Fruit fly (Drosophila melanogaster) whole organism, embryonic: ENCODE data around the gene CG16984.

Experiments
- Awh ChIP-seq: fragments of 200-800 bp; sonication (Bioruptor generic); IDR thresholded peaks from 2 replicates; pipeline ENCODE4, ENCODE4 v1.3.6; 2022; ENCODE audit warnings: missing biosample characterization, missing genetic modification characterization
- CG10321 ChIP-seq: fragments of 200-800 bp; sonication (Bioruptor generic); IDR thresholded peaks from 2 replicates; pipeline ENCODE4 v1.3.6; 2022; ENCODE audit warnings: missing biosample characterization, missing genetic modification characterization
- CG10431 ChIP-seq: fragments of 200-800 bp; sonication (Bioruptor generic); optimal IDR thresholded peaks from 3 replicates; lab custom pipeline; 2018; ENCODE audit warnings: missing biosample characterization, mild to moderate bottlenecking, missing genetic modification characterization
- CG10979 ChIP-seq: fragments of 200-800 bp; sonication (Bioruptor generic); optimal IDR thresholded peaks from 2 replicates; lab custom pipeline; 2018; ENCODE audit warnings: missing biosample characterization, mild to moderate bottlenecking, missing genetic modification characterization, moderate library complexity
- CG11723 ChIP-seq: fragments of 200-800 bp; sonication (Bioruptor generic); optimal IDR thresholded peaks from 2 replicates; lab custom pipeline; 2017; ENCODE audit warnings: missing biosample characterization, mild to moderate bottlenecking, missing genetic modification characterization
- CG12104 ChIP-seq: fragments of 200-800 bp; sonication (Bioruptor generic); optimal IDR thresholded peaks from 3 replicates; lab custom pipeline; 2016; ENCODE audit warnings: missing biosample characterization, missing genetic modification characterization
- CG12744 ChIP-seq: fragments of 200-800 bp; sonication (Bioruptor generic); optimal IDR thresholded peaks from 2 replicates; lab custom pipeline; 2016; ENCODE audit warnings: missing biosample characterization, missing genetic modification characterization
- CG14667 ChIP-seq: fragments of 200-800 bp; sonication (Bioruptor generic); IDR thresholded peaks from 2 replicates; pipeline ENCODE4 v1.3.6; 2022; ENCODE audit warnings: missing biosample characterization, missing genetic modification characterization
- CG15514 ChIP-seq: fragments of 200-800 bp; sonication (Bioruptor generic); optimal IDR thresholded peaks from 3 replicates; lab custom pipeline; 2017; ENCODE audit warnings: missing biosample characterization, missing genetic modification characterization, mild to moderate bottlenecking, moderate library complexity, missing genetic modification reagents
- CG15696 ChIP-seq: fragments of 200-800 bp; sonication (Bioruptor generic); optimal IDR thresholded peaks from 2 replicates; lab custom pipeline; 2019; ENCODE audit warnings: missing biosample characterization, mild to moderate bottlenecking, missing genetic modification characterization, moderate library complexity
- CG17912 ChIP-seq: fragments of 200-800 bp; sonication (Bioruptor generic); optimal IDR thresholded peaks from 2 replicates; lab custom pipeline; 2018; ENCODE audit warnings: missing biosample characterization, mild to moderate bottlenecking, missing genetic modification characterization
- CG1832 ChIP-seq: fragments of 200-800 bp; sonication (Bioruptor generic); optimal IDR thresholded peaks from 2 replicates; lab custom pipeline; 2017; ENCODE audit warnings: missing biosample characterization, mild to moderate bottlenecking, missing genetic modification characterization, inconsistent platforms
- CG2875 ChIP-seq: fragments of 200-800 bp; sonication (Bioruptor generic); optimal IDR thresholded peaks from 2 replicates; lab custom pipeline; 2017; ENCODE audit warnings: missing biosample characterization, mild to moderate bottlenecking, missing genetic modification characterization, missing genetic modification reagents
- CG30020 ChIP-seq: fragments of 200-800 bp; optimal IDR thresholded peaks from 2 replicates; lab custom pipeline; 2019; ENCODE audit warnings: missing biosample characterization, mild to moderate bottlenecking, missing genetic modification characterization, moderate library complexity
- CG3838 ChIP-seq: fragments of 200-800 bp; sonication (Bioruptor generic); optimal IDR thresholded peaks from 3 replicates; lab custom pipeline; 2016; ENCODE audit warnings: missing biosample characterization, missing genetic modification characterization
- CG3995 ChIP-seq: fragments of 200-800 bp; sonication (Bioruptor generic); optimal IDR thresholded peaks from 3 replicates; lab custom pipeline; 2016; ENCODE audit warnings: missing biosample characterization, missing genetic modification characterization
- CG6765 ChIP-seq: fragments of 200-800 bp; sonication (Bioruptor generic); optimal IDR thresholded peaks from 3 replicates; lab custom pipeline; 2017; ENCODE audit warnings: missing biosample characterization, mild to moderate bottlenecking, missing genetic modification characterization
- CTCF ChIP-seq: fragments of 200-800 bp; sonication (Bioruptor generic); optimal IDR thresholded peaks from 2 replicates; lab custom pipeline; 2017; ENCODE audit warnings: missing biosample characterization, mild to moderate bottlenecking, missing genetic modification characterization, moderate library complexity
- Dad ChIP-seq: fragments of 200-800 bp; sonication (Bioruptor generic); optimal IDR thresholded peaks from 3 replicates; lab custom pipeline; 2016; ENCODE audit warnings: missing biosample characterization, missing genetic modification characterization
- E2f2 ChIP-seq: fragments of 200-800 bp; sonication (Bioruptor generic); IDR thresholded peaks from 2 replicates; pipeline ENCODE4 v1.3.6; 2022; ENCODE audit warnings: missing biosample characterization, missing genetic modification characterization
- GATAe ChIP-seq: fragments of 200-800 bp; sonication (Bioruptor generic); conservative IDR thresholded peaks from 2 replicates; pipeline ENCODE4 v1.3.6; 2022; ENCODE audit warnings: missing biosample characterization, missing genetic modification characterization
- HHEX ChIP-seq: fragments of 200-800 bp; sonication (Bioruptor generic); optimal IDR thresholded peaks from 3 replicates; lab custom pipeline; 2017; ENCODE audit warnings: missing biosample characterization, mild to moderate bottlenecking, missing genetic modification characterization, missing genetic modification reagents
- Hr3 ChIP-seq: fragments of 200-800 bp; sonication (Bioruptor generic); optimal IDR thresholded peaks from 3 replicates; lab custom pipeline; 2016; ENCODE audit warnings: missing biosample characterization, missing genetic modification characterization
- Hr78 ChIP-seq, 2 experiments: fragments of 200-800 bp in 1 of 2; fragments of >200 bp in 1 of 2; sonication (Bioruptor generic) in 1 of 2; optimal IDR thresholded peaks; 2 replicates each; lab custom pipeline; 2017 to 2019; ENCODE audit warnings: missing biosample characterization in 2 of 2, missing genetic modification characterization in 2 of 2, mild to moderate bottlenecking in 1 of 2, moderate library complexity in 1 of 2
- Lhr ChIP-seq: fragments of 200-800 bp; sonication (Bioruptor generic); optimal IDR thresholded peaks from 3 replicates; lab custom pipeline; 2017; ENCODE audit warnings: mild to moderate bottlenecking, missing biosample characterization, missing genetic modification reagents, missing genetic modification characterization
- Neu2 ChIP-seq: fragments of 200-800 bp; sonication (Bioruptor generic); optimal IDR thresholded peaks from 3 replicates; lab custom pipeline; 2016; ENCODE audit warnings: missing biosample characterization, missing genetic modification characterization, borderline replicate concordance
- Nf-YC ChIP-seq: fragments of 200-800 bp; optimal IDR thresholded peaks from 3 replicates; lab custom pipeline; 2019; ENCODE audit warnings: missing biosample characterization, mild to moderate bottlenecking, missing genetic modification characterization, moderate library complexity
- Oli ChIP-seq: fragments of 200-800 bp; sonication (Bioruptor generic); optimal IDR thresholded peaks from 2 replicates; lab custom pipeline; 2018; ENCODE audit warnings: missing biosample characterization, mild to moderate bottlenecking, missing genetic modification characterization, moderate library complexity
- Scr ChIP-seq: fragments of 200-800 bp; sonication (Bioruptor generic); IDR thresholded peaks from 2 replicates; pipeline ENCODE4 v1.3.6; 2022; ENCODE audit warnings: missing biosample characterization, missing genetic modification characterization; ENCODE audit not compliant: partially characterized antibody
- Side ChIP-seq: fragments of 200-800 bp; sonication (Bioruptor generic); optimal IDR thresholded peaks from 2 replicates; lab custom pipeline; 2016; ENCODE audit warnings: missing biosample characterization, missing genetic modification characterization
- Six4 ChIP-seq: fragments of 200-800 bp; sonication (Bioruptor generic); optimal IDR thresholded peaks from 2 replicates; lab custom pipeline; 2016; ENCODE audit warnings: missing biosample characterization, missing genetic modification characterization
- ab ChIP-seq: fragments of 200-800 bp; sonication (Bioruptor generic); optimal IDR thresholded peaks from 2 replicates; lab custom pipeline; 2016; ENCODE audit warnings: missing biosample characterization, missing genetic modification characterization
- al ChIP-seq: fragments of 200-800 bp; sonication (Bioruptor generic); IDR thresholded peaks from 2 replicates; pipeline ENCODE4 v1.3.6; 2022; ENCODE audit warnings: missing biosample characterization, missing genetic modification characterization
- ato ChIP-seq: fragments of 200-800 bp; sonication (Bioruptor generic); IDR thresholded peaks from 2 replicates; pipeline ENCODE4 v1.3.6; 2022; ENCODE audit warnings: missing biosample characterization, missing genetic modification characterization; ENCODE audit not compliant: partially characterized antibody
- corto ChIP-seq: fragments of 200-800 bp; sonication (Bioruptor generic); optimal IDR thresholded peaks from 2 replicates; lab custom pipeline; 2016; ENCODE audit warnings: missing biosample characterization, mild to moderate bottlenecking, missing genetic modification characterization, moderate library complexity
- dmrt99B ChIP-seq: fragments of 200-800 bp; sonication (Bioruptor generic); optimal IDR thresholded peaks from 2 replicates; lab custom pipeline; 2018; ENCODE audit warnings: missing biosample characterization, mild to moderate bottlenecking, missing genetic modification characterization, moderate library complexity
- dpn ChIP-seq, 2 experiments: fragments of 200-800 bp; sonication (Bioruptor generic); optimal IDR thresholded peaks; 3 replicates each; lab custom pipeline; 2016; ENCODE audit warnings: missing biosample characterization in 2 of 2, missing genetic modification characterization in 2 of 2
- gsb ChIP-seq: fragments of 200-800 bp; sonication (Bioruptor generic); IDR thresholded peaks from 2 replicates; pipeline ENCODE4 v1.3.6; 2022; ENCODE audit warnings: missing biosample characterization, missing genetic modification characterization
- h ChIP-seq: fragments of >200 bp; optimal IDR thresholded peaks from 2 replicates; lab custom pipeline; 2017
- hbn ChIP-seq: fragments of 200-800 bp; sonication (Bioruptor generic); IDR thresholded peaks from 2 replicates; pipeline ENCODE4 v1.3.6; 2022; ENCODE audit warnings: missing biosample characterization, missing genetic modification characterization; ENCODE audit not compliant: partially characterized antibody
- maf-S ChIP-seq: fragments of 200-800 bp; sonication (Bioruptor generic); optimal IDR thresholded peaks from 2 replicates; lab custom pipeline; 2016; ENCODE audit warnings: missing biosample characterization, missing genetic modification characterization
- nau ChIP-seq: fragments of 200-800 bp; sonication (Bioruptor generic); optimal IDR thresholded peaks from 3 replicates; lab custom pipeline; 2017; ENCODE audit warnings: missing biosample characterization, mild to moderate bottlenecking, missing genetic modification characterization, missing genetic modification reagents
- nerfin-2 ChIP-seq: fragments of 200-800 bp; sonication (Bioruptor generic); IDR thresholded peaks from 2 replicates; pipeline ENCODE4 v1.3.6; 2022; ENCODE audit warnings: missing biosample characterization, missing genetic modification characterization; ENCODE audit not compliant: partially characterized antibody
- onecut ChIP-seq: fragments of 200-800 bp; sonication (Bioruptor generic); IDR thresholded peaks from 2 replicates; pipeline ENCODE4 v1.3.6; 2022; ENCODE audit warnings: missing biosample characterization, missing genetic modification characterization
- pfk ChIP-seq: fragments of 200-800 bp; sonication (Bioruptor generic); optimal IDR thresholded peaks from 2 replicates; lab custom pipeline; 2018; ENCODE audit warnings: missing biosample characterization, mild to moderate bottlenecking, missing genetic modification characterization, moderate library complexity
- pita ChIP-seq: fragments of 200-800 bp; sonication (Bioruptor generic); optimal IDR thresholded peaks from 2 replicates; lab custom pipeline; 2017; ENCODE audit warnings: missing biosample characterization, mild to moderate bottlenecking, missing genetic modification characterization
- rib ChIP-seq: fragments of 200-800 bp; sonication (Bioruptor generic); IDR thresholded peaks from 2 replicates; pipeline ENCODE4 v1.3.6; 2022; ENCODE audit warnings: missing biosample characterization, missing genetic modification characterization
- salm ChIP-seq: fragments of 200-800 bp; sonication (Bioruptor generic); optimal IDR thresholded peaks from 2 replicates; lab custom pipeline; 2018; ENCODE audit warnings: missing biosample characterization, mild to moderate bottlenecking, missing genetic modification characterization
- twi ChIP-seq: fragments of 200-800 bp; optimal IDR thresholded peaks from 2 replicates; lab custom pipeline; 2019; ENCODE audit warnings: missing biosample characterization, mild to moderate bottlenecking, missing genetic modification characterization, moderate library complexity

Gene CG16984

dm6 chr3L:2589911-2590763 is 5.4 kb upstream of the CG16984 start (continued):
- TF ChIP-seq salm (tag; lab: Kevin White, UChicago) = no peak
- peak; percentile 53; the same call in 1 of the 2 replicates for TF ChIP-seq E2f2
- TF ChIP-seq CG17912 (GFP tag; lab: Kevin White, UChicago) = no peak
- TF ChIP-seq pfk = no peak
- peak; percentile 32; the same call in 1 of the 2 replicates for TF ChIP-seq gsb (GFP tag; lab: Robert Waterston, UW)
- no peak for TF ChIP-seq CG10431 (GFP tag; lab: Kevin White, UChicago)
- peak; percentile 61 for TF ChIP-seq CG30020 (tag; lab: Kevin White, UChicago)
- no peak for TF ChIP-seq pita (GFP tag; lab: Kevin White, UChicago)
- peak; percentile 76 for TF ChIP-seq Scr (GFP tag; lab: Robert Waterston, UW)
- no peak for TF ChIP-seq maf-S
- peak; percentile 51 for TF ChIP-seq nau (GFP tag; lab: Kevin White, UChicago)
- TF ChIP-seq hbn (GFP tag; lab: Robert Waterston, UW) = peak; percentile 76
- no peak for TF ChIP-seq Side (GFP tag; lab: Kevin White, UChicago)
- TF ChIP-seq Six4 (GFP tag; lab: Kevin White, UChicago) = peak; percentile 37
- peak; percentile 25; the same call in 1 of the 2 replicates for TF ChIP-seq rib (GFP tag; lab: Robert Waterston, UW)
- no peak for TF ChIP-seq Neu2
- peak; percentile 28 for TF ChIP-seq CG3838 (GFP tag; lab: Kevin White, UChicago)
- TF ChIP-seq CG2875 = no peak
- peak; percentile 82 for TF ChIP-seq CG12104 (GFP tag; lab: Kevin White, UChicago)
- TF ChIP-seq CG10321 (GFP tag; lab: Robert Waterston, UW) = no peak
- no peak for TF ChIP-seq Dad (GFP tag; lab: Kevin White, UChicago)
- TF ChIP-seq corto (GFP tag; lab: Kevin White, UChicago) = no peak
- TF ChIP-seq al (GFP tag; lab: Robert Waterston, UW) = no peak
- peak; percentile 56 for TF ChIP-seq Hr3 (GFP tag; lab: Kevin White, UChicago)
- no peak for TF ChIP-seq GATAe
- TF ChIP-seq Awh = peak; percentile 6; the same call in 1 of the 2 replicates
- TF ChIP-seq CG3995 (GFP tag; lab: Kevin White, UChicago) = peak; percentile 21
- TF ChIP-seq CG15514 (GFP tag; lab: Kevin White, UChicago) = peak; percentile 68
- no peak for TF ChIP-seq Nf-YC (tag; lab: Kevin White, UChicago)
- no peak for TF ChIP-seq ab (GFP tag; lab: Kevin White, UChicago)
- peak; percentile 56 for TF ChIP-seq onecut
- peak; percentile 45 for TF ChIP-seq CG11723 (GFP tag; lab: Kevin White, UChicago)
- TF ChIP-seq dmrt99B = peak; percentile 80
- no peak for TF ChIP-seq CG12744
- TF ChIP-seq CG14667 = no peak
- peak; percentile 84 for TF ChIP-seq CG15696 (tag; lab: Kevin White, UChicago)
- TF ChIP-seq Hr78 (GFP tag; optimal IDR thresholded peaks at IDR 0.05; lab: Kevin White, UChicago) = peak in 1 of 2 experiments; percentile 48
- no peak for TF ChIP-seq h (lab: Kevin White, UChicago)
- no peak for TF ChIP-seq ato (GFP tag; lab: Robert Waterston, UW)
- peak; percentile 20 for TF ChIP-seq Lhr
- TF ChIP-seq CG1832 (GFP tag; lab: Kevin White, UChicago) = peak; percentile 25
- peak; percentile 76 for TF ChIP-seq CG10979 (tag; lab: Kevin White, UChicago)
- no peak for TF ChIP-seq nerfin-2 (GFP tag; lab: Robert Waterston, UW)
- peak; percentile 79 for TF ChIP-seq CG6765 (GFP tag; lab: Kevin White, UChicago)
- peak; percentile 69 for TF ChIP-seq twi (tag; lab: Kevin White, UChicago)
- peak; percentile 79 for TF ChIP-seq Oli (tag; lab: Kevin White, UChicago)
- peak; percentile 63 for TF ChIP-seq HHEX (GFP tag; lab: Kevin White, UChicago)
- TF ChIP-seq dpn (GFP tag; optimal IDR thresholded peaks at IDR 0.05; lab: Kevin White, UChicago) = peak in 1 of 2 experiments; percentile 64
- TF ChIP-seq CTCF (GFP tag; lab: Kevin White, UChicago) = peak; percentile 8
